Worm (Caenorhabditis elegans) whole organism, early embryonic: Measurements from ENCODE around the gene F47F2.1.

Experiments
- B0310.2 ChIP-seq: sonication (generic microtip); optimal IDR thresholded peaks from 2 replicates; lab custom pipeline; 2016; ENCODE audit warnings: mild to moderate bottlenecking, missing genetic modification characterization, missing compliant biosample characterization
- ama-1 ChIP-seq: fragments of 150-350 bp; optimal IDR thresholded peaks from 2 replicates; lab custom pipeline; 2014
- flt-1 ChIP-seq: fragments of 200-800 bp; sonication (Bioruptor generic); IDR thresholded peaks from 2 replicates; pipeline ENCODE4 v1.3.6; 2022; ENCODE audit warnings: missing genetic modification characterization, missing compliant biosample characterization
- hnd-1 ChIP-seq: sonication (generic microtip); optimal IDR thresholded peaks from 2 replicates; lab custom pipeline; 2016; ENCODE audit warnings: missing genetic modification characterization, missing compliant biosample characterization
- tra-4 ChIP-seq: sonication (generic microtip); optimal IDR thresholded peaks from 2 replicates; lab custom pipeline; 2017; ENCODE audit warnings: missing genetic modification characterization, missing compliant biosample characterization

DNA sequence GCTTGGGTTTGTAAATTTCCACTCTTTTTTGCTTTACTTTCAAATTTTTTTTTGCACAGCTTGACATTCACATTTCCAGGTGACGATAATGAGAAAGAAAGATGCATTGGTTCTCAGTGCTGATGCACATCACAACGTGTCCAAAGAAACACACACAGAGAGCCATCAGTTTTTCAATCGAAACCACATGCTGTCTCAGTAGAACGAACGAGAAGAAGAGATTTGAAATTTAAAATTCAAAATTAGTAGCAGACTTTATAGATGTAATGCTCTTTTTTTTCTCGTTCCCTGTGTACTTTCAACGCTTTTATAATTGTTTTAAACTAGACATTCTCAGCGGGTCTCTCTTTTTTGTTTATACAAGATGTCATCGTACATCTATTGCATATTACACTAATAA, 59.1 kb downstream of the F47F2.1 start:
- TF ChIP-seq flt-1 (GFP tag; lab: Robert Waterston, UW) (no peak), hnd-1 (tag; lab: Kevin White, UChicago) (no peak), ama-1 (no peak), tra-4 (tag; lab: Kevin White, UChicago) (no peak), B0310.2 (tag; lab: Kevin White, UChicago) (no peak)
